Worm (Caenorhabditis elegans) whole organism, L4 larva: ENCODE data around the gene F07F6.4.
A peak's percentile ranks its signal among the peaks of the same experiment; 100 is the strongest.

ENCODE experiments used
- T20F7.1 ChIP-seq: fragments of 200-800 bp; sonication (Bioruptor generic); optimal IDR thresholded peaks from 2 replicates; lab custom pipeline; 2018; ENCODE audit warnings: mild to moderate bottlenecking, missing genetic modification characterization, missing compliant biosample characterization
- Y5F2A.4 ChIP-seq: fragments of 200-800 bp; sonication (Bioruptor generic); optimal IDR thresholded peaks from 2 replicates; lab custom pipeline; 2018; ENCODE audit warnings: mild to moderate bottlenecking, missing genetic modification characterization, missing compliant biosample characterization
- Y75B8A.6 ChIP-seq: fragments of 200-800 bp; sonication (Bioruptor generic); IDR thresholded peaks from 2 replicates; pipeline ENCODE4 v1.3.6; 2022; ENCODE audit warnings: missing genetic modification reagents, missing genetic modification characterization, missing compliant biosample characterization
- ZK337.2 ChIP-seq: fragments of 200-800 bp; sonication (Bioruptor generic); IDR thresholded peaks from 2 replicates; pipeline ENCODE4 v1.3.6; 2022; ENCODE audit warnings: missing genetic modification reagents, missing genetic modification characterization, missing compliant biosample characterization
- ZK546.5 ChIP-seq, 2 experiments: sonication (generic microtip); optimal IDR thresholded peaks; 2 replicates each; lab custom pipeline; 2017; ENCODE audit warnings: missing biosample characterization in 2 of 2, missing genetic modification characterization in 2 of 2
- aha-1 ChIP-seq: fragments of 150-350 bp; peaks from one replicate; lab custom pipeline; 2014; ENCODE audit warnings: missing biosample characterization, missing genetic modification characterization
- ama-1 ChIP-seq: fragments of 150-350 bp; optimal IDR thresholded peaks from 2 replicates; lab custom pipeline; 2014; ENCODE audit warnings: inconsistent platforms, mixed read lengths
- arid-1 ChIP-seq: fragments of 200-800 bp; sonication (Bioruptor generic); conservative IDR thresholded peaks from 2 replicates; pipeline ENCODE4 v1.3.6; 2022; ENCODE audit warnings: missing genetic modification reagents, missing genetic modification characterization, missing compliant biosample characterization
- ceh-20 ChIP-seq: fragments of 200-800 bp; sonication (Bioruptor generic); IDR thresholded peaks from 2 replicates; pipeline ENCODE4 v1.3.6; 2022; ENCODE audit warnings: missing genetic modification reagents, missing genetic modification characterization, missing compliant biosample characterization
- ctbp-1 ChIP-seq: fragments of 200-800 bp; sonication (Bioruptor generic); IDR thresholded peaks from 2 replicates; pipeline ENCODE4 v1.3.6; 2022; ENCODE audit warnings: missing genetic modification reagents, missing genetic modification characterization, missing compliant biosample characterization
- daf-12 ChIP-seq: fragments of 150-350 bp; optimal IDR thresholded peaks from 2 replicates; lab custom pipeline; 2014; ENCODE audit warnings: missing biosample characterization, missing genetic modification reagents, missing genetic modification characterization
- daf-16 ChIP-seq, 3 experiments: sonication (generic microtip); optimal IDR thresholded peaks; 2 replicates each; lab custom pipeline; 2016 to 2017; ENCODE audit warnings: missing genetic modification characterization in 3 of 3, missing genetic modification reagents in 3 of 3, mild to moderate bottlenecking in 2 of 3, missing compliant biosample characterization in 2 of 3, missing biosample characterization in 1 of 3, moderate library complexity in 1 of 3
- daf-19 ChIP-seq: fragments of 200-800 bp; sonication (Bioruptor generic); conservative IDR thresholded peaks from 2 replicates; pipeline ENCODE4 v1.3.6; 2022; ENCODE audit warnings: missing genetic modification characterization, missing compliant biosample characterization
- dpl-1 ChIP-seq: fragments of 150-350 bp; optimal IDR thresholded peaks from 2 replicates; lab custom pipeline; 2014; ENCODE audit warnings: missing biosample characterization, missing genetic modification reagents, missing genetic modification characterization
- duxl-1 ChIP-seq: sonication (generic microtip); optimal IDR thresholded peaks from 2 replicates; lab custom pipeline; 2016; ENCODE audit warnings: mild to moderate bottlenecking, missing genetic modification characterization, moderate library complexity, missing compliant biosample characterization; ENCODE audit not compliant: poor library complexity
- fkh-10 ChIP-seq: fragments of 150-350 bp; optimal IDR thresholded peaks from 2 replicates; lab custom pipeline; 2014; ENCODE audit warnings: missing biosample characterization, missing genetic modification reagents, missing genetic modification characterization
- hif-1 ChIP-seq, 2 experiments: sonication (generic microtip); optimal IDR thresholded peaks; 2 replicates each; lab custom pipeline; 2016 to 2017; ENCODE audit warnings: missing compliant biosample characterization in 2 of 2, missing genetic modification characterization in 2 of 2, missing genetic modification reagents in 2 of 2, missing genotype in 2 of 2, mild to moderate bottlenecking in 1 of 2
- hmg-1.1 ChIP-seq: fragments of 200-800 bp; sonication (Bioruptor generic); IDR thresholded peaks from 2 replicates; pipeline ENCODE4 v1.3.6; 2022; ENCODE audit warnings: missing genetic modification reagents, missing genetic modification characterization, missing compliant biosample characterization
- lin-1 ChIP-seq: fragments of 200-800 bp; sonication (Bioruptor generic); IDR thresholded peaks from 2 replicates; pipeline ENCODE4 v1.3.6; 2022; ENCODE audit warnings: missing genetic modification reagents, missing genetic modification characterization, missing compliant biosample characterization
- lin-15B ChIP-seq: fragments of 150-350 bp; sonication (generic microtip); optimal IDR thresholded peaks from 3 replicates; lab custom pipeline; 2014; ENCODE audit warnings: missing biosample characterization, missing genetic modification characterization
- lin-38 ChIP-seq: fragments of 200-800 bp; sonication (Bioruptor generic); IDR thresholded peaks from 2 replicates; pipeline ENCODE4 v1.3.6; 2022; ENCODE audit warnings: missing genetic modification reagents, missing genetic modification characterization, missing compliant biosample characterization
- lsy-2 ChIP-seq, 2 experiments: fragments of 150-350 bp in 1 of 2; sonication (generic microtip) in 1 of 2; optimal IDR thresholded peaks; 2 replicates each; lab custom pipeline; 2014 to 2017; ENCODE audit warnings: missing biosample characterization in 2 of 2, missing genetic modification characterization in 2 of 2
- madf-9 ChIP-seq: fragments of 200-800 bp; sonication (Bioruptor generic); conservative IDR thresholded peaks from 2 replicates; pipeline ENCODE4 v1.3.6; 2022; ENCODE audit warnings: missing genetic modification reagents, missing genetic modification characterization, missing compliant biosample characterization
- mdt-29 ChIP-seq: fragments of 200-800 bp; sonication (Bioruptor generic); IDR thresholded peaks from 2 replicates; pipeline ENCODE4 v1.3.6; 2022; ENCODE audit warnings: missing genetic modification reagents, missing genetic modification characterization, missing compliant biosample characterization
- mep-1 ChIP-seq: fragments of 150-350 bp; sonication (generic microtip); optimal IDR thresholded peaks from 3 replicates; lab custom pipeline; 2014; ENCODE audit warnings: missing biosample characterization, missing genetic modification characterization
- mes-2 ChIP-seq: sonication (generic microtip); optimal IDR thresholded peaks from 2 replicates; lab custom pipeline; 2016; ENCODE audit warnings: missing genotype, mild to moderate bottlenecking, missing genetic modification characterization, missing compliant biosample characterization; ENCODE audit not compliant: poor library complexity, severe bottlenecking
- nhr-102 ChIP-seq: sonication (generic microtip); optimal IDR thresholded peaks from 2 replicates; lab custom pipeline; 2016; ENCODE audit warnings: mild to moderate bottlenecking, missing genetic modification characterization, moderate library complexity, missing compliant biosample characterization
- nhr-11 ChIP-seq: fragments of 150-350 bp; optimal IDR thresholded peaks from 2 replicates; lab custom pipeline; 2014; ENCODE audit warnings: missing biosample characterization, missing genetic modification characterization
- nhr-111 ChIP-seq: fragments of 200-800 bp; sonication (Bioruptor generic); optimal IDR thresholded peaks from 2 replicates; lab custom pipeline; 2018; ENCODE audit warnings: mild to moderate bottlenecking, missing genetic modification characterization, missing compliant biosample characterization
- nhr-48 ChIP-seq: sonication (generic microtip); optimal IDR thresholded peaks from 2 replicates; lab custom pipeline; 2016; ENCODE audit warnings: mild to moderate bottlenecking, missing genetic modification characterization, missing compliant biosample characterization
- nhr-76 ChIP-seq: fragments of 150-350 bp; optimal IDR thresholded peaks from 2 replicates; lab custom pipeline; 2014; ENCODE audit warnings: missing biosample characterization, missing genetic modification characterization
- pha-4 ChIP-seq, 2 experiments: fragments of 150-350 bp in 1 of 2; fragments of 200-800 bp in 1 of 2; sonication (Bioruptor generic) in 1 of 2; IDR thresholded peaks in 1 of 2; optimal IDR thresholded peaks in 1 of 2; 2 replicates each; pipeline versions ENCODE4 v1.3.6 to Lab custom; 2014 to 2022; ENCODE audit warnings: missing genetic modification characterization in 2 of 2, missing genetic modification reagents in 2 of 2, missing biosample characterization in 1 of 2, missing compliant biosample characterization in 1 of 2
- sdz-12 ChIP-seq: fragments of 200-800 bp; sonication (Bioruptor generic); optimal IDR thresholded peaks from 2 replicates; lab custom pipeline; 2018; ENCODE audit warnings: mild to moderate bottlenecking, missing genetic modification characterization, missing compliant biosample characterization
- snpc-4 ChIP-seq: fragments of 150-350 bp; optimal IDR thresholded peaks from 2 replicates; lab custom pipeline; 2014; ENCODE audit warnings: missing biosample characterization, missing genetic modification characterization
- unc-130 ChIP-seq: sonication (generic microtip); optimal IDR thresholded peaks from 2 replicates; lab custom pipeline; 2016; ENCODE audit warnings: missing genetic modification reagents, missing genetic modification characterization, missing compliant biosample characterization
- unc-62 ChIP-seq, 3 experiments: fragments of 150-350 bp in 1 of 3; sonication (generic microtip); optimal IDR thresholded peaks in 2 of 3; peaks in 1 of 3; 1 replicate in 1 of 3; 2 replicates in 2 of 3; lab custom pipeline; 2014 to 2017; ENCODE audit warnings: missing biosample characterization in 3 of 3, missing genetic modification characterization in 3 of 3, missing genetic modification reagents in 3 of 3, missing genotype in 1 of 3
- zip-11 ChIP-seq: fragments of 200-800 bp; sonication (Bioruptor generic); IDR thresholded peaks from 2 replicates; pipeline ENCODE4 v1.3.6; 2022; ENCODE audit warnings: missing genetic modification characterization, missing compliant biosample characterization
- ztf-7 ChIP-seq: fragments of 150-350 bp; optimal IDR thresholded peaks from 2 replicates; lab custom pipeline; 2014; ENCODE audit warnings: missing biosample characterization, missing genetic modification characterization

F07F6.4 gene

DNA sequence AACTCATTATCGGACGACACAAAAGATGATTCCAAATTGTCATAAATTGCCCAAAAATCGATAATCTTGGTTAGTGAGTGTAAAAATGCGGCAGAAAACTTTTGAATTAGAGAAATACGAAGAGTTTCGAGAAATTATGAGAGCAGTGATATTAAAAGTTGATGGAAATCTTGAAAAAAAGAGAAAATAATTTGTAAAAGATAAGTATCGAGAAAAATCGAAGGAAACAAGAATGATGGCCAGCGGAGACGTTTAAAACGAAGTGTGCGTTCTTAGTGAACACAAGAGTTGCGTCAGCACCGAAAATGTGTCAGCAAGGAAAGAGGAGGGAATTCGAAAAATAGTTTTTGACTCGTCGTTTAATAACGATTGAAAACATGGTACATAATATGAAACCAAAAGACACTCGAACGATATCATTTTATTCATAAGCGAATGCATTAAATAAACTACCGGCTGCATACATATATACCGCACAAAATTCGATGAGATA is 39.5 kb downstream of the F07F6.4 start, which contains the start of gene ndx-6 (continued):
- peak; percentile 22 for TF ChIP-seq lin-15B (tag; lab: Kevin White, UChicago)
- TF ChIP-seq lsy-2 (tag; optimal IDR thresholded peaks at IDR 0.05; lab: Kevin White, UChicago) = peak; percentile 73 to 94
- TF ChIP-seq hmg-1.1 = peak; percentile 71
- TF ChIP-seq nhr-102 (tag; lab: Kevin White, UChicago) = peak; percentile 74
- peak; percentile 35; the same call in 1 of the 2 replicates for TF ChIP-seq madf-9
- TF ChIP-seq hif-1 (tag; optimal IDR thresholded peaks at IDR 0.05; lab: Kevin White, UChicago) = peak in 1 of 2 experiments; percentile 43
- TF ChIP-seq sdz-12 = no peak
- peak; percentile 99 for TF ChIP-seq dpl-1 (GFP tag; lab: Kevin White, UChicago)
- TF ChIP-seq ctbp-1 = 0 out of 2 replicates have a peak, but pooled peaks have one; percentile 23
- TF ChIP-seq ztf-7 (tag; lab: Kevin White, UChicago) = peak; percentile 43
- no peak for TF ChIP-seq nhr-76 (tag; lab: Kevin White, UChicago)
- peak; percentile 83 for TF ChIP-seq T20F7.1 (GFP tag; lab: Kevin White, UChicago)
- no peak; the same call in 1 of the 2 replicates for TF ChIP-seq pha-4 (GFP tag; IDR thresholded peaks at IDR 0.05; lab: Robert Waterston, UW)
- TF ChIP-seq pha-4 (tag; optimal IDR thresholded peaks at IDR 0.05; lab: Kevin White, UChicago) = peak; percentile 64
- TF ChIP-seq duxl-1 (tag; lab: Kevin White, UChicago) = peak; percentile 51

DNA sequence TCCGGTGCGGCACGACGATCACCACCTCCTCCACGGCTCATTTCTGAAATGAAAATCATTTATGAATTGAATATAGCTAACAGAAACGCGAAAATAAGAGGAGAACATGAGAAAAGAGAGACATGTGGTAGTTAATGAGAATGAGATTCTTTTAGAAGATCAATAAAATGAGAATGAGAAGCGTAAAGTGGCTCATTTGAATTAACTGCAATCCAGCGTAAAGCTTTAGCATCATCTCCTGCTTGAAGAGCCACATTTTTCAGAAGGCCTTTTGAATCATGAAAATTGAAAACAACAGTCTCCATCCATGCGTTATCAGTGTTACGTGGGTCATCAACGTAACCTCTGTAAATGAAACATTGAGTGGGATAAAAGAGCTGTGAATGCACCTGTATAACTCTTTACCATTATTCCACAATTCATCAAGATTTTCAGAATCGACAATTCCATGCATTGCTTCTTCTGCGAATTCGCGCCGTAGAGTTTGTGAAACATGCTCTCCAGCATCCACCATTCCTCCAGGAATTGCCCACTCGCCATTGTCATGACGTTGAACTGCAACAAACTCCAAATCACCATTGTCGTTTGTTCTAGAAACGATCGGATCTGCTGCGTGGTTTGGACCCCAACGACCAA is 40.5 kb downstream of the F07F6.4 start, which contains the start of gene rsp-4:
Gene rsp-4 (minus strand): TSS at position 51 of the 636 bp plus-strand sequence.
- TF ChIP-seq aha-1 (peak; percentile 94), dpl-1 (GFP tag; lab: Kevin White, UChicago) (no peak)

DNA sequence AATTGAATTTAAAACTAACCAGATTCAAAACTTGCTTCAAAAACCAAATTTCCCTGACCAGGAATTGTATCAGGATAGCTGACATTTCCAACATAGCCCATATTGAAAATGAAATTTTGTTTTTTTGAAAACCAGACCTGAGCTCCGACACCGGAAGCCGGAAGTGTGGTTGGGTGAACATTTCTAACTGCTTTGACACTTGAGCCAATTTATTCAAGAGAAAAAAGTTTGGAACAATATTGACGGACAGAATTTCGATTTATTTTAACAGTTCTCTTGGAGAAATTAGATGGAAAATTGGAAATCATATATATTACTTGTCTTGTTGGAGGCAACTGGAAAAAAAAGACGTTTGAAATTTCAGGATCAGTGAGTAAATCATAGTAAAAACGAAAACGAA is 42.2 kb downstream of the F07F6.4 start, which contains the start of gene ccpp-6:
Gene ccpp-6 (minus strand): TSS at position 101 of the 400 bp plus-strand sequence.
- TF ChIP-seq ama-1 (lab: Kevin White, UChicago) = peak; percentile 0
- TF ChIP-seq nhr-11 (tag; lab: Kevin White, UChicago) = no peak
- TF ChIP-seq daf-12 (tag; lab: Kevin White, UChicago) = no peak
- no peak for TF ChIP-seq zip-11 (GFP tag; lab: Robert Waterston, UW)
- no peak for TF ChIP-seq ZK546.5 (tag; optimal IDR thresholded peaks at IDR 0.05; lab: Kevin White, UChicago)
- peak; percentile 11 for TF ChIP-seq aha-1
- no peak for TF ChIP-seq Y5F2A.4 (GFP tag; lab: Kevin White, UChicago)
- TF ChIP-seq mep-1 (tag; lab: Kevin White, UChicago) = peak; percentile 25
- TF ChIP-seq unc-62 (GFP tag; optimal IDR thresholded peaks at IDR 0.05 in 1 of 2; lab: Kevin White, UChicago) = no peak
- no peak for TF ChIP-seq unc-62 (tag; optimal IDR thresholded peaks at IDR 0.05; lab: Kevin White, UChicago)
- TF ChIP-seq lin-38 (GFP tag; lab: Robert Waterston, UW) = 0 out of 2 replicates have a peak, but pooled peaks have one; percentile 16
- no peak for TF ChIP-seq ZK337.2 (GFP tag; lab: Robert Waterston, UW)

DNA sequence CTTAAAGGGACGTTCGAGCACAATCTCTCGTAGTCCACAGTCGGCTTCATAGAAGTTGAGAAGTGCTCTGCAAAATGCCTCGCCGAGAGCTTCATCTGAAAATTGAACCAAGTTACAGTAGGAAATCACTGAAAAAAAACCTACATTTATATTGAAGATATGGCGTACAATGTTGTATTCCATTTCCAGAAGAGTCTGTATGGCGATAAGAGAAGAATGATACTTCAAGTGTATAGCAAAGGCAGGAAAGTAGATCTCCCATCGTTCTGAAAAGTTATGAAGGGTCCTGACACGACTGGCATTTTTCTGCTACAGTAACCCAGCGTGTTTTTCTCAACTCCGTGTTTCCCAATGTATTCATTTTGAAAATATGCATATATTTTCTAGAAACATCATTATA is 45.1 kb downstream of the F07F6.4 start:
- no peak for TF ChIP-seq daf-16 (GFP tag; optimal IDR thresholded peaks at IDR 0.05; lab: Kevin White, UChicago)
- TF ChIP-seq daf-16 (tag; optimal IDR thresholded peaks at IDR 0.05; lab: Kevin White, UChicago) = peak; percentile 22
- no peak for TF ChIP-seq nhr-111
- TF ChIP-seq, all 104 proteins: peak for 1

DNA sequence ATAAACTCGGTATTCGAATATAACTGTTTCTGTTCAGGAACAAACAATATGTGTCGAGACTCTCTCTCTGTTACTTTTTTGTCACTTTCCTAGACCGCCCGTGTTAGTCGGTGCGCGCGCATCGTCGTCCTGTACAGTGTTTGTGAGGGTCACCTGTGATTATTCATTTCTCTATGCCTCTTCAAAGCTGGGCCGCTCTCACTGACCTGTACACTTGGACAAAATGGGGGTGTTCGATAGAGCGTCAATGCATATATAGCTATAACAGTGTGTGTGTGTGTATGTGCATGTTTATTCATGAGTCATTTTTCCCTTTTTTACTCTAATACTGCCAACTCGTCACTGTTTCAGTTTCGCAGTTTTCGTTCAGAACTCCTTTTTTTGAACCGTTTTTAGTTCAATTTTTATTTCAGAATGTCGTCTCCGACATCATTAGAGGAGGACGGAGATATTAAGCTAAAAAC is 49.7 kb downstream of the F07F6.4 start, which contains the start of gene pkc-3:
Gene pkc-3 (plus strand): TSS at position 414 of the 464 bp plus-strand sequence.
- TF ChIP-seq daf-16 (GFP tag; optimal IDR thresholded peaks at IDR 0.05; lab: Kevin White, UChicago) (peak in 1 of 2 experiments; percentile 16), daf-16 (tag; optimal IDR thresholded peaks at IDR 0.05; lab: Kevin White, UChicago) (peak; percentile 72), unc-130 (GFP tag; lab: Kevin White, UChicago) (peak; percentile 15), daf-12 (tag; lab: Kevin White, UChicago) (no peak), mdt-29 (GFP tag; lab: Robert Waterston, UW) (0 out of 2 replicates have a peak, but pooled peaks have one; percentile 20), dpl-1 (GFP tag; lab: Kevin White, UChicago) (peak; percentile 38), lin-1 (GFP tag; lab: Robert Waterston, UW) (0 out of 2 replicates have a peak, but pooled peaks have one; percentile 53), snpc-4 (tag; lab: Kevin White, UChicago) (no peak), lsy-2 (tag; optimal IDR thresholded peaks at IDR 0.05; lab: Kevin White, UChicago) (peak; percentile 40 to 74), nhr-48 (tag; lab: Kevin White, UChicago) (no peak), daf-19 (GFP tag; lab: Robert Waterston, UW) (no peak), lin-15B (tag; lab: Kevin White, UChicago) (no peak), mes-2 (tag; lab: Kevin White, UChicago) (peak; percentile 67), ceh-20 (GFP tag; lab: Robert Waterston, UW) (no peak), arid-1 (GFP tag; lab: Robert Waterston, UW) (0 out of 2 replicates have a peak, but pooled peaks have one; percentile 25), Y75B8A.6 (0 out of 2 replicates have a peak, but pooled peaks have one; percentile 27), fkh-10 (GFP tag; lab: Kevin White, UChicago) (no peak)
